Worm (Caenorhabditis elegans) whole organism, early embryonic: Measurements from ENCODE around the gene vha-14.

Source experiments
- ceh-36 ChIP-seq: sonication (generic microtip); optimal IDR thresholded peaks from 2 replicates; lab custom pipeline; 2016; ENCODE audit warnings: missing genetic modification characterization, inconsistent platforms, missing compliant biosample characterization
- hmg-4 ChIP-seq: fragments of 200-800 bp; sonication (Bioruptor generic); optimal IDR thresholded peaks from 2 replicates; lab custom pipeline; 2018; ENCODE audit warnings: mild to moderate bottlenecking, missing genetic modification characterization, missing compliant biosample characterization

- TF ChIP-seq hmg-4 (GFP tag; lab: Kevin White, UChicago), result no peak
- TF ChIP-seq ceh-36, result no peak
These were observed 31.3 kb upstream of the vha-14 start for ce11 chrIII:9476564-9476963.
